Worm (Caenorhabditis elegans) whole organism, L1 larva: ENCODE results near the gene col-93.
"Not testable (repeated sequence)": the region's sequence is repeated elsewhere in the genome, so short reads cannot be mapped to it uniquely, and the experiment has no call there.

Experiments used
- ceh-82 ChIP-seq, 3 experiments: fragments of 150-350 bp in 1 of 3; sonication (generic microtip) in 2 of 3; optimal IDR thresholded peaks; 2 replicates each; lab custom pipeline; 2014 to 2017; ENCODE audit warnings: missing biosample characterization in 3 of 3, missing genetic modification characterization in 3 of 3
- ceh-88 ChIP-seq: fragments of 200-800 bp; sonication (Bioruptor generic); IDR thresholded peaks from 2 replicates; pipeline ENCODE4 v1.3.6; 2022; ENCODE audit warnings: missing genetic modification characterization, missing compliant biosample characterization
- dpl-1 ChIP-seq, 3 experiments: fragments of 150-350 bp in 2 of 3; sonication (generic microtip) in 1 of 3; optimal IDR thresholded peaks; 2 replicates each; lab custom pipeline; 2014 to 2017; ENCODE audit warnings: missing biosample characterization in 3 of 3, missing genetic modification characterization in 3 of 3, missing genetic modification reagents in 3 of 3
- dsc-1 ChIP-seq: sonication (generic microtip); optimal IDR thresholded peaks from 2 replicates; lab custom pipeline; 2016; ENCODE audit warnings: mild to moderate bottlenecking, missing genetic modification characterization, missing compliant biosample characterization
- efl-1 ChIP-seq, 4 experiments: fragments of 150-350 bp; optimal IDR thresholded peaks in 3 of 4; peaks in 1 of 4; 1 replicate in 1 of 4; 2 replicates in 3 of 4; lab custom pipeline; 2014; ENCODE audit warnings: missing biosample characterization in 2 of 4, missing genetic modification characterization in 2 of 4, missing genetic modification reagents in 2 of 4
- egl-27 ChIP-seq, 2 experiments: fragments of 150-350 bp in 1 of 2; sonication (generic microtip); optimal IDR thresholded peaks; 3 replicates each; lab custom pipeline; 2017 to 2018; ENCODE audit warnings: missing biosample characterization in 2 of 2, missing genetic modification characterization in 2 of 2, missing genetic modification reagents in 2 of 2
- elt-2 ChIP-seq: sonication (generic microtip); optimal IDR thresholded peaks from 2 replicates; lab custom pipeline; 2016; ENCODE audit warnings: missing genetic modification characterization, mild to moderate bottlenecking, inconsistent platforms, missing compliant biosample characterization, missing genetic modification reagents
- elt-3 ChIP-seq, 6 experiments: fragments of 150-350 bp in 1 of 6; sonication (generic microtip); optimal IDR thresholded peaks; 2 replicates each; lab custom pipeline; 2017 to 2018; ENCODE audit warnings: missing biosample characterization in 6 of 6, missing genetic modification characterization in 6 of 6, inconsistent platforms in 1 of 6
- hlh-17 ChIP-seq: fragments of 200-800 bp; sonication (Bioruptor generic); optimal IDR thresholded peaks from 2 replicates; lab custom pipeline; 2018; ENCODE audit warnings: missing genetic modification characterization, mild to moderate bottlenecking, missing compliant biosample characterization, moderate library complexity, borderline replicate concordance
- irx-1 ChIP-seq: sonication (generic microtip); optimal IDR thresholded peaks from 2 replicates; lab custom pipeline; 2016; ENCODE audit warnings: missing genetic modification characterization, missing compliant biosample characterization
- jun-1 ChIP-seq: fragments of 150-350 bp; optimal IDR thresholded peaks from 2 replicates; lab custom pipeline; 2014; ENCODE audit warnings: missing biosample characterization, missing genetic modification reagents, missing genetic modification characterization
- lin-35 ChIP-seq, 2 experiments: fragments of 150-350 bp; optimal IDR thresholded peaks; 2 replicates each; lab custom pipeline; 2014; ENCODE audit warnings: missing biosample characterization in 2 of 2, missing genetic modification characterization in 2 of 2, missing genetic modification reagents in 2 of 2
- lsy-2 ChIP-seq, 2 experiments: fragments of 150-350 bp; optimal IDR thresholded peaks; 2 replicates each; lab custom pipeline; 2014; ENCODE audit warnings: missing biosample characterization in 2 of 2, missing genetic modification characterization in 2 of 2
- mdl-1 ChIP-seq, 2 experiments: fragments of 150-350 bp; optimal IDR thresholded peaks; 2 replicates each; lab custom pipeline; 2014 to 2017; ENCODE audit warnings: missing biosample characterization in 2 of 2, missing genetic modification characterization in 2 of 2, inconsistent platforms in 1 of 2
- nhr-20 ChIP-seq: sonication (generic microtip); optimal IDR thresholded peaks from 2 replicates; lab custom pipeline; 2016; ENCODE audit warnings: mild to moderate bottlenecking, missing genetic modification characterization, missing compliant biosample characterization
- nhr-47 ChIP-seq: sonication (generic microtip); optimal IDR thresholded peaks from 2 replicates; lab custom pipeline; 2016; ENCODE audit warnings: mild to moderate bottlenecking, missing genetic modification characterization, moderate library complexity, missing compliant biosample characterization
- nhr-71 ChIP-seq: sonication (generic microtip); optimal IDR thresholded peaks from 2 replicates; lab custom pipeline; 2016; ENCODE audit warnings: mild to moderate bottlenecking, missing genetic modification characterization, moderate library complexity, missing compliant biosample characterization
- nhr-77 ChIP-seq: fragments of 150-350 bp; optimal IDR thresholded peaks from 2 replicates; lab custom pipeline; 2014; ENCODE audit warnings: missing biosample characterization, missing genetic modification characterization
- nhr-85 ChIP-seq: sonication (generic microtip); peaks from one replicate; lab custom pipeline; 2016; ENCODE audit warnings: missing genetic modification characterization, inconsistent platforms, missing compliant biosample characterization
- nhr-90 ChIP-seq: sonication (generic microtip); optimal IDR thresholded peaks from 2 replicates; lab custom pipeline; 2016; ENCODE audit warnings: mild to moderate bottlenecking, missing genetic modification characterization, missing compliant biosample characterization; ENCODE audit not compliant: poor library complexity
- pag-3 ChIP-seq: sonication (generic microtip); optimal IDR thresholded peaks from 2 replicates; lab custom pipeline; 2017; ENCODE audit warnings: missing genetic modification characterization, mild to moderate bottlenecking, missing compliant biosample characterization, antibody characterized with exemption, borderline replicate concordance; ENCODE audit not compliant: insufficient read depth
- pqm-1 ChIP-seq: sonication (generic microtip); optimal IDR thresholded peaks from 3 replicates; lab custom pipeline; 2017; ENCODE audit warnings: missing biosample characterization, missing genetic modification characterization
- rnt-1 ChIP-seq: sonication (generic microtip); optimal IDR thresholded peaks from 2 replicates; lab custom pipeline; 2016; ENCODE audit warnings: mild to moderate bottlenecking, missing genetic modification characterization, moderate library complexity, missing compliant biosample characterization
- skn-1 ChIP-seq: fragments of 150-350 bp; optimal IDR thresholded peaks from 2 replicates; lab custom pipeline; 2014; ENCODE audit warnings: missing biosample characterization, missing genetic modification characterization
- snpc-4 ChIP-seq: fragments of 150-350 bp; optimal IDR thresholded peaks from 2 replicates; lab custom pipeline; 2014; ENCODE audit warnings: missing biosample characterization, missing genetic modification characterization
- sox-4 ChIP-seq: sonication (generic microtip); optimal IDR thresholded peaks from 2 replicates; lab custom pipeline; 2016; ENCODE audit warnings: missing genetic modification characterization, missing compliant biosample characterization
- tlp-1 ChIP-seq: fragments of 150-350 bp; optimal IDR thresholded peaks from 2 replicates; lab custom pipeline; 2014; ENCODE audit warnings: missing biosample characterization, missing genetic modification characterization
- ztf-11 ChIP-seq, 2 experiments: sonication (generic microtip); optimal IDR thresholded peaks; 2 replicates each; lab custom pipeline; 2016 to 2017; ENCODE audit warnings: missing genetic modification characterization in 2 of 2, missing biosample characterization in 1 of 2, missing compliant biosample characterization in 1 of 2

Gene col-93

ce11 chrIII:10985559-10986036, at the start of gene col-93:
col-93 (minus strand) TSS chrIII:10985609.
- no peak for TF ChIP-seq skn-1 (tag; lab: Kevin White, UChicago)
- TF ChIP-seq nhr-85 (tag; lab: Kevin White, UChicago) = peak; percentile 79
- peak in 1 of 6 experiments; percentile 28 for TF ChIP-seq elt-3 (tag; optimal IDR thresholded peaks at IDR 0.05; lab: Kevin White, UChicago)
- peak; percentile 86 for TF ChIP-seq pag-3 (tag; lab: Kevin White, UChicago)

ce11 chrIII:11032872-11033271, 47.5 kb upstream of the col-93 start, which contains the start of gene Y48A6B.9:
Y48A6B.9 (plus strand) TSS chrIII:11033172.
- TF ChIP-seq rnt-1 (tag; lab: Kevin White, UChicago) (no peak), efl-1 (optimal IDR thresholded peaks at IDR 0.05; lab: Kevin White, UChicago) (no peak), efl-1 (GFP tag; optimal IDR thresholded peaks at IDR 0.05 in 1 of 2; lab: Kevin White, UChicago) (peak in 1 of 2 experiments; percentile 24)

- TF ChIP-seq efl-1 (optimal IDR thresholded peaks at IDR 0.05; lab: Kevin White, UChicago) = no peak
- peak in 1 of 2 experiments; percentile 56 for TF ChIP-seq efl-1 (GFP tag; optimal IDR thresholded peaks at IDR 0.05 in 1 of 2; lab: Kevin White, UChicago)
- no peak for TF ChIP-seq nhr-77 (tag; lab: Kevin White, UChicago)
- TF ChIP-seq sox-4 = no peak
- TF ChIP-seq dpl-1 (GFP tag; optimal IDR thresholded peaks at IDR 0.05; lab: Kevin White, UChicago) = no peak
- TF ChIP-seq nhr-85 (tag; lab: Kevin White, UChicago) = no peak
These were observed 45.9 kb upstream of the col-93 start, which contains the start of gene Y48A6B.14 for ce11 chrIII:11031309-11031708. Y48A6B.14 (plus strand) TSS chrIII:11031609.

- TF ChIP-seq ztf-11 (tag; optimal IDR thresholded peaks at IDR 0.05; lab: Kevin White, UChicago); snpc-4 (tag; lab: Kevin White, UChicago); tlp-1 (tag; lab: Kevin White, UChicago): not testable (repeated sequence)
These were observed 43.9 kb upstream of the col-93 start, which contains the start of gene Y48A6B.8 for ce11 chrIII:11029337-11029736. Y48A6B.8 (minus strand) TSS chrIII:11029437.

- TF ChIP-seq irx-1 = no peak
- no peak for TF ChIP-seq elt-3 (tag; optimal IDR thresholded peaks at IDR 0.05; lab: Kevin White, UChicago)
- peak; percentile 51 for TF ChIP-seq nhr-71
- no peak for TF ChIP-seq efl-1 (optimal IDR thresholded peaks at IDR 0.05; lab: Kevin White, UChicago)
- TF ChIP-seq efl-1 (GFP tag; optimal IDR thresholded peaks at IDR 0.05 in 1 of 2; lab: Kevin White, UChicago) = peak in 1 of 2 experiments; percentile 88
- peak in 1 of 2 experiments; percentile 51 for TF ChIP-seq lin-35 (GFP tag; optimal IDR thresholded peaks at IDR 0.05; lab: Kevin White, UChicago)
- peak; percentile 98 for TF ChIP-seq elt-2 (tag; lab: Kevin White, UChicago)
- TF ChIP-seq nhr-20 (tag; lab: Kevin White, UChicago) = peak; percentile 14
- no peak for TF ChIP-seq dsc-1
- peak; percentile 60 for TF ChIP-seq nhr-90 (tag; lab: Kevin White, UChicago)
- TF ChIP-seq ceh-82 (tag; optimal IDR thresholded peaks at IDR 0.05; lab: Kevin White, UChicago) = no peak
- TF ChIP-seq hlh-17 (GFP tag; lab: Kevin White, UChicago) = no peak
- TF ChIP-seq lsy-2 (tag; optimal IDR thresholded peaks at IDR 0.05; lab: Kevin White, UChicago) = peak in 1 of 2 experiments; percentile 24
- TF ChIP-seq jun-1 = peak; percentile 32
- peak in 1 of 2 experiments; percentile 74 for TF ChIP-seq mdl-1 (tag; optimal IDR thresholded peaks at IDR 0.05; lab: Kevin White, UChicago)
- peak; percentile 81 for TF ChIP-seq pqm-1 (tag; lab: Kevin White, UChicago)
- no peak for TF ChIP-seq nhr-47 (tag; lab: Kevin White, UChicago)
- TF ChIP-seq ceh-88 (GFP tag; lab: Robert Waterston, UW) = no peak
- peak; percentile 0 for TF ChIP-seq tlp-1 (tag; lab: Kevin White, UChicago)
- no peak for TF ChIP-seq egl-27 (tag; optimal IDR thresholded peaks at IDR 0.05; lab: Kevin White, UChicago)
- TF ChIP-seq, all 84 proteins: peak for 11
These were observed 41.2 kb upstream of the col-93 start, which contains the start of gene Y48A6B.7 for ce11 chrIII:11026516-11027048. Y48A6B.7 (minus strand) TSS chrIII:11026566.
